Fruit fly (Drosophila melanogaster) ovary, adult (tissue): ENCODE data around the gene Drak.
"Not testable (repeated sequence)": the region's sequence is repeated elsewhere in the genome, so short reads cannot be mapped to it uniquely, and the experiment has no call there.

Source experiments
- CG17801 ChIP-seq: fragments of 200-800 bp; optimal IDR thresholded peaks from 2 replicates; lab custom pipeline; 2019; ENCODE audit warnings: missing biosample characterization, mild to moderate bottlenecking, missing genetic modification characterization, moderate library complexity; ENCODE audit not compliant: partially characterized antibody

The Drak gene

DNA sequence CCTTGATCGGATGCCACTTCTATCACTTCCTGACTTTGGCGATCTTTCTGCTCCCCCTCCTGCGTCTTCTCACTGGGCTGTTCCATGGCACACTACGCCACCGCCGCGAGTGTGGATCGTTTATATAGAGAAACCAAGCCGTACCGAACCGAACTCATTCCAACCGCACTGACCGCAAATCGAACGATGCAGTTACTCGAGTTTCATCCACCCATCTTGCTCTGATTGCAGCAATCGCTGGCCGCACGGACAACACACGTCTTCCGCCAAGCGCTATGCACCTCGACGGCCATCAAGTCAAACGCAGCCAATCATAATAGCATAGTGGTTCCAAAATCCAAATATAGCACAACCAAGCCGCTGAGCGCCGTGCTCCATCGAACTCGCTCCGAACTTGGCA, 91.1 kb downstream of the Drak start, which contains the start of gene pkm:
Gene pkm (minus strand): TSS at position 101 of the 400 bp plus-strand sequence.
- TF ChIP-seq CG17801 (GFP tag; lab: Kevin White, UChicago), result no peak

DNA sequence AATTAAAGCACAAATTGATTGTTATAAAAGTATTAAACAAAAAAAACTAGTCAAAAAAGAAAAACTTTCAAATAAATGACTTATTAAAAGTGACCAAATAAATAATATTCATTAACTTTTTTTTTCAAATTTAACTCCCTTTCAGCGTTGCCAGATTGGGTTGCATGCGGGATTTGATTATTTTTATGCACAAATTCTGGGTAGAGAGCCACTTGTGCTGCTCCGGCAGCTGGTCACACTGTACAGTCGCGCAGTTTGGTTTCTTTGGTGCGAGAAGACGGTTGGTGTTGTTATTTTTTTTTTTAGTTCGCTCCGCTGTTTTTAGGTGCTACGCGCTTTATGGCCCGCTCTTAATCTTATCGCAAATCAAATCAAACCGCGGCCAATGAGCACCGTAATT, 106.7 kb downstream of the Drak start, which contains the start of gene rho-4:
Gene rho-4 (plus strand): TSS at position 250 of the 400 bp plus-strand sequence.
- TF ChIP-seq CG17801 (GFP tag; lab: Kevin White, UChicago), result not testable (repeated sequence)

DNA sequence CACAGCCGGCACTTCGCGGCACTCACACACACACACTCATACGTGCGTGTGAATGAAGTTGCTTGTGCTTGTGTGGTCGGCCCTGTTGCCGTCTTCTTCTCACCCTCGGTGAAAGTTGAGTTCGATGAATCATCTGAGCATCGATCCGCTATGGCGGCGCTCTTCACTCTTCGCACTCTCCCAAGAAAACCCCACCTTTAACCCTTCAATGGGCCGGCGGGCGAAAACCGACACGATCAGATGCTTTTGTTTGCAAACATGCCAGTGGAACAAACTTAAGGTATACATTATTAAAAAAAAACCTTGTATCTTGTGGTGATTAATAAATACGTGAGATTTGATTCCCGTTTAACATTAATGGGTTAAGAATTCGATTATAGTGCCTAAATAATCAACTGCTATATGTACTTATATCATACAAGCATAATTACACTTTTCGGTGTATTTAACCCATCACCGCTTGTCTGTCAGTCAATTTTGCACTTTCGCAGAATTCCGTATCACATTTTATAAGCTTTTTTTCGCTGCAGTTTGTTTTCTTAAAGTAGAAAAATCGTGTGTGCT, 107.9 kb downstream of the Drak start:
- peak; percentile 48 for TF ChIP-seq CG17801 (GFP tag; lab: Kevin White, UChicago)

- no peak for TF ChIP-seq CG17801 (GFP tag; lab: Kevin White, UChicago)
These were observed 108.5 kb downstream of the Drak start for dm6 chrX:11601408-11601807.

DNA sequence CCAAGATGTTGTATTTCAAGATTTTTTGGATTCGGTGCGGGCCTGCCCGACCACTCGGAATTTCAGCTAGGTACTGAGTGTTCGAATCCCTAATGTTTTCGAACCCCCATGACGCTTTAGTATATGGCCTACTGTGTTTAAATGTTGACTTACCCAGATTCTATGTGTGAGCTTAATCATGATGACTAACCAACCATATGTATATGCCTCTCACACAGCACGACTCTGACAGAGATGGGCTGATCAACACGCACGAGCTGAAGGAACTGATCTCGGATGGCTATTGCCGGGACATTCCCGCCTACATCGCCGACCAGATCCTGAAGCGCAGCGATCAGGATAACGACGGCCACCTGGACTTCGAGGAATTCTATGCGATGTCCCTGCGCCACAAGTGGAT, 111.2 kb downstream of the Drak start, which contains the start of gene CG2533:
Gene CG2533 (minus strand): TSS at position 101 of the 400 bp plus-strand sequence.
- no peak for TF ChIP-seq CG17801 (GFP tag; lab: Kevin White, UChicago)
